Fruit fly (Drosophila melanogaster) Kc167 (cell line): Measurements from ENCODE around the gene CG44004.

Source experiments
- Myc ChIP-seq: fragments of >200 bp; optimal IDR thresholded peaks from 2 replicates; lab custom pipeline; 2017; ENCODE audit warnings: missing external identifiers
- Sin3A ChIP-seq: fragments of >200 bp; optimal IDR thresholded peaks from 2 replicates; lab custom pipeline; 2018; ENCODE audit warnings: missing external identifiers
- h ChIP-seq: fragments of >200 bp; optimal IDR thresholded peaks from 3 replicates; lab custom pipeline; 2018; ENCODE audit warnings: missing external identifiers
- insv ChIP-seq: fragments of >200 bp; optimal IDR thresholded peaks from 3 replicates; lab custom pipeline; 2018; ENCODE audit warnings: missing external identifiers
- psq ChIP-seq: fragments of >200 bp; optimal IDR thresholded peaks from 2 replicates; lab custom pipeline; 2017; ENCODE audit warnings: missing external identifiers

dm6 chr3L:18109459-18109863, 35.8 kb upstream of the CG44004 start, which contains the start of the genes Polr3D and mus304:
- TF ChIP-seq Sin3A (no peak), h (lab: Kevin White, UChicago) (no peak), Myc (lab: Kevin White, UChicago) (no peak), insv (lab: Kevin White, UChicago) (no peak), psq (no peak)
